Worm (Caenorhabditis elegans) whole organism, early embryonic: ENCODE measurements around the gene srx-129.

ENCODE experiments used
- F13C5.2 ChIP-seq: sonication (generic microtip); optimal IDR thresholded peaks from 2 replicates; lab custom pipeline; 2017; ENCODE audit warnings: mild to moderate bottlenecking, missing genetic modification characterization, inconsistent platforms, missing compliant biosample characterization
- ama-1 ChIP-seq: fragments of 150-350 bp; optimal IDR thresholded peaks from 2 replicates; lab custom pipeline; 2014
- ets-7 ChIP-seq: sonication (generic microtip); optimal IDR thresholded peaks from 2 replicates; lab custom pipeline; 2016; ENCODE audit warnings: missing genotype, missing genetic modification characterization, missing compliant biosample characterization
- flt-1 ChIP-seq: fragments of 200-800 bp; sonication (Bioruptor generic); IDR thresholded peaks from 2 replicates; pipeline ENCODE4 v1.3.6; 2022; ENCODE audit warnings: missing genetic modification characterization, missing compliant biosample characterization
- hmbx-1 ChIP-seq: sonication (generic microtip); optimal IDR thresholded peaks from 2 replicates; lab custom pipeline; 2016; ENCODE audit warnings: mild to moderate bottlenecking, missing genetic modification characterization, missing compliant biosample characterization
- hmg-4 ChIP-seq: fragments of 200-800 bp; sonication (Bioruptor generic); optimal IDR thresholded peaks from 2 replicates; lab custom pipeline; 2018; ENCODE audit warnings: mild to moderate bottlenecking, missing genetic modification characterization, missing compliant biosample characterization
- scrt-1 ChIP-seq: fragments of 200-800 bp; sonication (Bioruptor generic); IDR thresholded peaks from 2 replicates; pipeline ENCODE4 v1.3.6; 2022; ENCODE audit warnings: missing genetic modification characterization, missing compliant biosample characterization

ce11 chrV:13787225-13787898 is 46.7 kb upstream of the srx-129 start, which contains the start of the genes F53C11.4 and F53C11.5:
- no peak for TF ChIP-seq flt-1 (GFP tag; lab: Robert Waterston, UW)
- no peak for TF ChIP-seq ets-7
- TF ChIP-seq ama-1: no peak
- no peak for TF ChIP-seq hmg-4
- TF ChIP-seq hmbx-1: no peak
- no peak for TF ChIP-seq scrt-1 (GFP tag; lab: Robert Waterston, UW)
- no peak for TF ChIP-seq F13C5.2 (tag; lab: Kevin White, UChicago)
